Worm (Caenorhabditis elegans): ENCODE measurements around the gene C35A11.2.

DNA sequence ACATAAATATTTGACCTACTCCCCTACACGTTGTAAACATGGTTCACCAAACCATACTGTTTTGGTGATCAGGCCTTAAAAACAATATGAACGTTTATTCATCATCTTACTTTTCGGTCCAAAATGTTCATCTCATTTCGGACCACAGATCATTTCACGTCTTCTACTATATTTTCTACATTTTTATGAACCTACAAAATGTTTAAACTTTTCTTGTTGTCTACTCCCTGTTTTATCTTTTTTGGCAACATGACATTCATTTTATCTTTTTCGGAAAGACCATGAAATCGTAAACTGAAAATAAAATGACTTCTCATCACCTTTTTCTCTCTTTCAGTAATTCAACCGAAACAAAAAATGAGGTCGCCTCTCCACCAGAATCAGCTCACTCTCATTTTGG, 41.8 kb downstream of the C35A11.2 start, which contains the start of gene rhr-1:
- TF ChIP-seq med-1 (GFP tag; optimal IDR thresholded peaks at IDR 0.05; ENCODE audit: insufficient read depth) (no peak), T22C8.4 (GFP tag; IDR thresholded peaks at IDR 0.05) (no peak), flt-1 (GFP tag; IDR thresholded peaks at IDR 0.05) (no peak), ref-1 (GFP tag; conservative IDR thresholded peaks at IDR 0.05) (no peak), cog-1 (tag; optimal IDR thresholded peaks at IDR 0.05) (no peak)

Data from whole organism, midembryonic.